Worm (Caenorhabditis elegans) whole organism, L1 larva: ENCODE results near the gene T27E4.7.

Source experiments
- C16A3.4 ChIP-seq: fragments of 150-350 bp; optimal IDR thresholded peaks from 2 replicates; lab custom pipeline; 2014; ENCODE audit warnings: missing biosample characterization, missing genetic modification characterization
- aly-2 ChIP-seq: fragments of 150-350 bp; optimal IDR thresholded peaks from 2 replicates; lab custom pipeline; 2014; ENCODE audit warnings: missing biosample characterization, missing genetic modification characterization
- ama-1 ChIP-seq: fragments of 150-350 bp; optimal IDR thresholded peaks from 2 replicates; lab custom pipeline; 2014
- ceh-8 ChIP-seq: fragments of 200-800 bp; sonication (Bioruptor generic); optimal IDR thresholded peaks from 2 replicates; lab custom pipeline; 2018; ENCODE audit warnings: mild to moderate bottlenecking, missing genetic modification characterization, moderate library complexity, missing compliant biosample characterization
- egl-27 ChIP-seq, 2 experiments: fragments of 150-350 bp in 1 of 2; sonication (generic microtip); optimal IDR thresholded peaks; 3 replicates each; lab custom pipeline; 2017 to 2018; ENCODE audit warnings: missing biosample characterization in 2 of 2, missing genetic modification characterization in 2 of 2, missing genetic modification reagents in 2 of 2
- fkh-8 ChIP-seq: sonication (generic microtip); optimal IDR thresholded peaks from 2 replicates; lab custom pipeline; 2016; ENCODE audit warnings: mild to moderate bottlenecking, missing genetic modification characterization, missing compliant biosample characterization
- irx-1 ChIP-seq: sonication (generic microtip); optimal IDR thresholded peaks from 2 replicates; lab custom pipeline; 2016; ENCODE audit warnings: missing genetic modification characterization, missing compliant biosample characterization
- lin-13 ChIP-seq: fragments of 150-350 bp; optimal IDR thresholded peaks from 2 replicates; lab custom pipeline; 2014; ENCODE audit warnings: missing biosample characterization, missing genetic modification reagents, missing genetic modification characterization
- lsy-2 ChIP-seq, 2 experiments: fragments of 150-350 bp; optimal IDR thresholded peaks; 2 replicates each; lab custom pipeline; 2014; ENCODE audit warnings: missing biosample characterization in 2 of 2, missing genetic modification characterization in 2 of 2
- nhr-20 ChIP-seq: sonication (generic microtip); optimal IDR thresholded peaks from 2 replicates; lab custom pipeline; 2016; ENCODE audit warnings: mild to moderate bottlenecking, missing genetic modification characterization, missing compliant biosample characterization
- nhr-28 ChIP-seq: fragments of 150-350 bp; optimal IDR thresholded peaks from 2 replicates; lab custom pipeline; 2014; ENCODE audit warnings: missing biosample characterization, missing genetic modification characterization
- nhr-77 ChIP-seq: fragments of 150-350 bp; optimal IDR thresholded peaks from 2 replicates; lab custom pipeline; 2014; ENCODE audit warnings: missing biosample characterization, missing genetic modification characterization
- pqm-1 ChIP-seq: sonication (generic microtip); optimal IDR thresholded peaks from 3 replicates; lab custom pipeline; 2017; ENCODE audit warnings: missing biosample characterization, missing genetic modification characterization

- TF ChIP-seq fkh-8 (tag; lab: Kevin White, UChicago) (no peak), nhr-20 (tag; lab: Kevin White, UChicago) (no peak), lin-13 (GFP tag; lab: Kevin White, UChicago) (no peak), irx-1 (tag; lab: Kevin White, UChicago) (no peak), aly-2 (no peak), nhr-28 (tag; lab: Kevin White, UChicago) (no peak), egl-27 (tag; optimal IDR thresholded peaks at IDR 0.05; lab: Kevin White, UChicago) (no peak), C16A3.4 (tag; lab: Kevin White, UChicago) (no peak), lsy-2 (tag; optimal IDR thresholded peaks at IDR 0.05; lab: Kevin White, UChicago) (no peak), pqm-1 (tag; lab: Kevin White, UChicago) (no peak), nhr-77 (tag; lab: Kevin White, UChicago) (no peak), ama-1 (lab: Kevin White, UChicago) (no peak), ceh-8 (GFP tag; lab: Kevin White, UChicago) (no peak)
Measured at ce11 chrV:9108219-9108618, 32.1 kb upstream of the T27E4.7 start, which contains the start of gene F21C10.18.
